Worm (Caenorhabditis elegans): ENCODE results near the gene fbxa-47.

DNA sequence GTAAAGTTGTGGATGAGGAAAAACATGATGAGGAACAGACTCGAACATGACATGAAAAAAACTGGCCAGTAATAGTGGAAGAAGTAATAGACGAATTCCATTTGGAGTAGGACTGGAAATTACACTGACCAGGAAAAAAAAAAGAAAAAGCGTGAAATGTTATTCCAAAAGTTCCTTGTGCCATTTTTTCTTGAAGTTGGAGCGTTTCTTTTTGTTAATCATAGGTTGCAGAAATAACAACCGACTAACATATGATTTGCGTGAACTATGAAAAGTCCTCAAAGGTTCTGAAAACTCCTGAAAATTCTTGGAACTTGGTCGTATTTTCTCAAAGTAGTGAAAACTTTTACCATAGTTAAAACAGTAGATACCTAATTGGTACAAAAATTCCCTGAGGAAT is 13.5 kb upstream of the fbxa-47 start, which contains the start of gene srd-67:
- TF ChIP-seq ama-1 (optimal IDR thresholded peaks at IDR 0.05) (no peak), ceh-82 (tag; optimal IDR thresholded peaks at IDR 0.05) (no peak), nhr-28 (tag; optimal IDR thresholded peaks at IDR 0.05) (no peak), ztf-11 (tag; optimal IDR thresholded peaks at IDR 0.05) (no peak)
